Worm (Caenorhabditis elegans) whole organism, late embryonic: ENCODE measurements around the gene F43C11.3.

Experiments
- F13H6.1 ChIP-seq: sonication (generic microtip); optimal IDR thresholded peaks from 2 replicates; lab custom pipeline; 2016; ENCODE audit warnings: missing genetic modification characterization, missing compliant biosample characterization
- ama-1 ChIP-seq: fragments of 150-350 bp; optimal IDR thresholded peaks from 2 replicates; lab custom pipeline; 2014
- ceh-34 ChIP-seq: sonication (generic microtip); optimal IDR thresholded peaks from 2 replicates; lab custom pipeline; 2016; ENCODE audit warnings: mild to moderate bottlenecking, missing genetic modification characterization, missing compliant biosample characterization
- dmd-4 ChIP-seq: sonication (generic microtip); optimal IDR thresholded peaks from 2 replicates; lab custom pipeline; 2016; ENCODE audit warnings: borderline replicate concordance, missing genetic modification characterization, missing compliant biosample characterization
- fkh-10 ChIP-seq: fragments of 150-350 bp; optimal IDR thresholded peaks from 2 replicates; lab custom pipeline; 2014; ENCODE audit warnings: missing biosample characterization, missing genetic modification reagents, missing genetic modification characterization
- hlh-13 ChIP-seq: fragments of 200-800 bp; sonication (Bioruptor generic); optimal IDR thresholded peaks from 2 replicates; lab custom pipeline; 2018; ENCODE audit warnings: mild to moderate bottlenecking, missing genetic modification characterization, missing compliant biosample characterization
- hlh-15 ChIP-seq: sonication (generic microtip); optimal IDR thresholded peaks from 2 replicates; lab custom pipeline; 2016; ENCODE audit warnings: missing genetic modification characterization, missing compliant biosample characterization
- lin-11 ChIP-seq: fragments of 200-800 bp; sonication (Bioruptor generic); optimal IDR thresholded peaks from 2 replicates; lab custom pipeline; 2018; ENCODE audit warnings: mild to moderate bottlenecking, missing genetic modification characterization, missing compliant biosample characterization
- ref-2 ChIP-seq: sonication (generic microtip); optimal IDR thresholded peaks from 2 replicates; lab custom pipeline; 2016; ENCODE audit warnings: missing genetic modification characterization, missing compliant biosample characterization
- tbx-7 ChIP-seq: sonication (generic microtip); optimal IDR thresholded peaks from 2 replicates; lab custom pipeline; 2016; ENCODE audit warnings: missing genotype, missing genetic modification characterization, missing compliant biosample characterization
- ztf-16 ChIP-seq: sonication (generic microtip); optimal IDR thresholded peaks from 2 replicates; lab custom pipeline; 2017; ENCODE audit warnings: missing genetic modification characterization, missing compliant biosample characterization

ce11 chrII:2335572-2335971 is 17.5 kb upstream of the F43C11.3 start, which contains the start of gene F43C11.7:
- TF ChIP-seq ama-1 (lab: Kevin White, UChicago) (no peak), lin-11 (tag; lab: Kevin White, UChicago) (no peak), dmd-4 (tag; lab: Kevin White, UChicago) (no peak), ztf-16 (tag; lab: Kevin White, UChicago) (no peak), ref-2 (tag; lab: Kevin White, UChicago) (no peak), hlh-13 (GFP tag; lab: Kevin White, UChicago) (no peak), ceh-34 (tag; lab: Kevin White, UChicago) (no peak), fkh-10 (GFP tag; lab: Kevin White, UChicago) (no peak), hlh-15 (tag; lab: Kevin White, UChicago) (no peak), F13H6.1 (tag; lab: Kevin White, UChicago) (no peak), tbx-7 (tag; lab: Kevin White, UChicago) (no peak)
